Worm (Caenorhabditis elegans) whole organism, L1 larva: ENCODE results near the gene acs-19.

Experiments
- mep-1 ChIP-seq: fragments of 150-350 bp; optimal IDR thresholded peaks from 2 replicates; lab custom pipeline; 2014; ENCODE audit warnings: missing biosample characterization, missing genetic modification characterization
- nhr-237 ChIP-seq: fragments of 150-350 bp; optimal IDR thresholded peaks from 2 replicates; lab custom pipeline; 2014; ENCODE audit warnings: missing biosample characterization, missing genetic modification characterization
- snpc-4 ChIP-seq: fragments of 150-350 bp; optimal IDR thresholded peaks from 2 replicates; lab custom pipeline; 2014; ENCODE audit warnings: missing biosample characterization, missing genetic modification characterization
- unc-62 ChIP-seq: fragments of 150-350 bp; optimal IDR thresholded peaks from 2 replicates; lab custom pipeline; 2014; ENCODE audit warnings: missing biosample characterization, missing genetic modification reagents, missing genetic modification characterization

ce11 chrIII:3832291-3832690 is 32.0 kb upstream of the acs-19 start, which contains the start of gene cyp-25A1:
- TF ChIP-seq unc-62 (GFP tag; lab: Kevin White, UChicago) (no peak), snpc-4 (tag; lab: Kevin White, UChicago) (no peak), nhr-237 (tag; lab: Kevin White, UChicago) (no peak), mep-1 (tag; lab: Kevin White, UChicago) (no peak)
